Worm (Caenorhabditis elegans) whole organism, L2 larva: Measurements from ENCODE around the gene nmr-1.

ENCODE experiments used
- ceh-82 ChIP-seq: fragments of 150-350 bp; optimal IDR thresholded peaks from 2 replicates; lab custom pipeline; 2014; ENCODE audit warnings: missing biosample characterization, missing genetic modification characterization
- nhr-237 ChIP-seq: fragments of 150-350 bp; optimal IDR thresholded peaks from 2 replicates; lab custom pipeline; 2014; ENCODE audit warnings: missing biosample characterization, missing genetic modification characterization
- nhr-6 ChIP-seq: fragments of 150-350 bp; optimal IDR thresholded peaks from 2 replicates; lab custom pipeline; 2014; ENCODE audit warnings: missing biosample characterization, missing genetic modification characterization
- skn-1 ChIP-seq: sonication (generic microtip); optimal IDR thresholded peaks from 2 replicates; lab custom pipeline; 2017; ENCODE audit warnings: missing biosample characterization, missing genetic modification characterization
- ztf-11 ChIP-seq: sonication (generic microtip); optimal IDR thresholded peaks from 2 replicates; lab custom pipeline; 2017; ENCODE audit warnings: missing biosample characterization, missing genetic modification characterization

DNA sequence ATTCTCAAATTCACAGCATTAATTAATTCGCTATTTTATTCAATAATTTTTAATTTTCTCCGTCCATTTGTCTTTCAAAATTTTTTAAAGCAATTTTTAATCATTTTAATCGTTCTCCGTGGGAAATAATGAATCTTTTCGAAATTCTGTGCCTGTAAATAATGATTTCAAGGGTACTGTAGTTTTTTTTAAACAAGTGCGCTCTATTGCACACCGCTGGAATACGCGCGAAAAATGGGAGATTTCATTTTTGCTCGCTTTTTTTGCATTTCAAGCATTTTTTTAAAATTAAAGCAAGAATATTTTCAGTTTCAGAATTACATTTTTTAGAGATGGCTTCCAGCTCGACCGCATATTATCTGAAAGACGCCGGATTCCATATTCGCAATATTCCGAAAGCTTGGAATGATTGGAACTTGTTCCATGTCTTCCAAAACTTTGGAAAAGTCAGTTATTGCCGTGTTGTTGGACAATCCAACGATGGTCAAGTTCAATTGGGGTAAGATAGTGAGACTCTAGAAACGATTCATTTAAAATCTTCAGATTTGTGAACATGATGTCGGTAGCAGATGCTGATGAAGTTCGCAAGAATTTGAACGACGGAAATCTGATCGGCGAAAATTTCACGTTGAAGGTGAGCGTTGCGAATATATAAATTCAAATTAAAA lies 25.3 kb downstream of the nmr-1 start, which contains the start of gene tofu-6:
- TF ChIP-seq nhr-6 (tag; lab: Kevin White, UChicago) (no peak), nhr-237 (no peak), ceh-82 (tag; lab: Kevin White, UChicago) (no peak), ztf-11 (tag; lab: Kevin White, UChicago) (no peak), skn-1 (tag; lab: Kevin White, UChicago) (no peak)
